Fruit fly (Drosophila melanogaster) S2 (cell line): ENCODE measurements around the gene CG18304.

ENCODE experiments used
- CG8478 ChIP-seq: fragments of >200 bp; optimal IDR thresholded peaks from 2 replicates; lab custom pipeline; 2018
- CTCF ChIP-seq, 2 experiments: fragments of >200 bp; optimal IDR thresholded peaks; 2 replicates each; lab custom pipeline; 2018

DNA sequence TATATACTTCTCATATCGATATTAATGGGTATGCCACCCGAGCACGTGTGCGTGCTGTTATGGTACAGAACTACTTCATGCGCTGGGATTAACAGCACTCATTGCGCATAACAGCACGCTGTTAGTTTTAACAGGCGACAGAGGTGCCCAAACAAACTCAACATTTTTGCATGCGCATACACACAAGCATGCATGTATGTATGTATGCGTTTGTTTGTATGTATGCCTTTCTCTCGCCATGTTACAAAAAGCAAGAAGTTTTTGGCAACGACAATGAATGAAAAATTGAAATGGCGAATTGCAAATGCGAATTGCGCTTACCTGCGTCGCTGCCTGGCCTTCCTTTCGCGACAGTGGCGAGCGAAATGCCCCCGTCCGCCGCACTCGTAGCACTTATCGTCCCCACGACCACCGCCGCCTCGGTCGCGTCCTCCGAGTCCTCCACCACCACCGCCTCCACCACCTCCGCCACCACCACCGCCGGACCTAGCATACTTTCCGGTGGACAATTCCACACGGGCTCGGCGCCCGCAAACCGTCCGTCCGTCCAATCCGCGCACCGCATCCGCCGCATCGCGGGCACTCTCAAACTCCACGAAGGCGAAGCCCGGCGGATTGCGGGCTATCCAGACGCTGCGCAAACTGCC is 23.3 kb downstream of the CG18304 start:
- TF ChIP-seq CTCF (optimal IDR thresholded peaks at IDR 0.05; lab: Kevin White, UChicago) (no peak), CG8478 (lab: Kevin White, UChicago) (no peak)
